Fruit fly (Drosophila melanogaster) whole organism, embryonic: ENCODE data around the gene CG32819.

ENCODE experiments used
- Adf1 ChIP-seq: fragments of 200-800 bp; sonication (Bioruptor generic); IDR thresholded peaks from 2 replicates; pipeline ENCODE4 v1.3.6; 2022; ENCODE audit warnings: missing biosample characterization, missing genetic modification characterization
- Atf3 ChIP-seq: fragments of 200-800 bp; sonication (Bioruptor generic); optimal IDR thresholded peaks from 3 replicates; lab custom pipeline; 2016; ENCODE audit warnings: missing biosample characterization, missing genetic modification characterization
- BtbVII ChIP-seq: fragments of 200-800 bp; sonication (Bioruptor generic); optimal IDR thresholded peaks from 3 replicates; lab custom pipeline; 2017; ENCODE audit warnings: missing biosample characterization, mild to moderate bottlenecking, missing genetic modification characterization
- CG10462 ChIP-seq: fragments of 200-800 bp; sonication (Bioruptor generic); optimal IDR thresholded peaks from 2 replicates; lab custom pipeline; 2016; ENCODE audit warnings: missing biosample characterization, missing genetic modification characterization
- CG10543 ChIP-seq: fragments of 200-800 bp; sonication (Bioruptor generic); optimal IDR thresholded peaks from 3 replicates; lab custom pipeline; 2017; ENCODE audit warnings: missing biosample characterization, mild to moderate bottlenecking, missing genetic modification characterization, moderate library complexity
- CG10565 ChIP-seq: fragments of 200-800 bp; sonication (Bioruptor generic); optimal IDR thresholded peaks from 3 replicates; lab custom pipeline; 2016; ENCODE audit warnings: missing biosample characterization, mild to moderate bottlenecking, missing genetic modification characterization
- CG11695 ChIP-seq: fragments of 200-800 bp; sonication (Bioruptor generic); IDR thresholded peaks from 3 replicates; pipeline ENCODE4 v1.3.6; 2022; ENCODE audit warnings: missing biosample characterization, missing genetic modification characterization
- CG13296 ChIP-seq: fragments of 200-800 bp; sonication (Bioruptor generic); optimal IDR thresholded peaks from 3 replicates; lab custom pipeline; 2018; ENCODE audit warnings: missing biosample characterization, mild to moderate bottlenecking, missing genetic modification characterization
- CG13424 ChIP-seq: fragments of 200-800 bp; sonication (Bioruptor generic); optimal IDR thresholded peaks from 2 replicates; lab custom pipeline; 2019; ENCODE audit warnings: missing biosample characterization, mild to moderate bottlenecking, missing genetic modification characterization, moderate library complexity
- CG13775 ChIP-seq: fragments of 200-800 bp; sonication (Bioruptor generic); optimal IDR thresholded peaks from 3 replicates; lab custom pipeline; 2017; ENCODE audit warnings: missing biosample characterization, mild to moderate bottlenecking, missing genetic modification characterization
- CG13894 ChIP-seq: fragments of 200-800 bp; sonication (Bioruptor generic); optimal IDR thresholded peaks from 3 replicates; lab custom pipeline; 2018; ENCODE audit warnings: missing biosample characterization, mild to moderate bottlenecking, missing genetic modification characterization, moderate library complexity
- CG14860 ChIP-seq: fragments of 200-800 bp; sonication (Bioruptor generic); IDR thresholded peaks from 3 replicates; pipeline ENCODE4 v1.3.6; 2022; ENCODE audit warnings: missing biosample characterization, missing genetic modification characterization; ENCODE audit not compliant: partially characterized antibody
- CG17361 ChIP-seq: fragments of 200-800 bp; sonication (Bioruptor generic); IDR thresholded peaks from 3 replicates; pipeline ENCODE4 v1.3.6; 2022; ENCODE audit warnings: missing biosample characterization, missing genetic modification characterization
- CG1792 ChIP-seq: fragments of 200-800 bp; sonication (Bioruptor generic); optimal IDR thresholded peaks from 2 replicates; lab custom pipeline; 2016; ENCODE audit warnings: missing biosample characterization, missing genetic modification characterization
- CG18262 ChIP-seq: fragments of 200-800 bp; optimal IDR thresholded peaks from 3 replicates; lab custom pipeline; 2019; ENCODE audit warnings: missing biosample characterization, mild to moderate bottlenecking, missing genetic modification characterization, moderate library complexity
- CG2712 ChIP-seq: fragments of 200-800 bp; optimal IDR thresholded peaks from 3 replicates; lab custom pipeline; 2019; ENCODE audit warnings: missing biosample characterization, mild to moderate bottlenecking, missing genetic modification characterization, moderate library complexity
- CG33557 ChIP-seq: fragments of 200-800 bp; sonication (Bioruptor generic); optimal IDR thresholded peaks from 2 replicates; lab custom pipeline; 2019; ENCODE audit warnings: missing biosample characterization, mild to moderate bottlenecking, missing genetic modification characterization, moderate library complexity
- CG3726 ChIP-seq: fragments of 200-800 bp; sonication (Bioruptor generic); IDR thresholded peaks from 3 replicates; pipeline ENCODE4, ENCODE4 v1.3.6; 2022; ENCODE audit warnings: missing biosample characterization, missing genetic modification characterization
- CG43689 ChIP-seq: fragments of 200-800 bp; sonication (Bioruptor generic); IDR thresholded peaks from 2 replicates; pipeline ENCODE4 v1.3.6; 2022; ENCODE audit warnings: missing biosample characterization, missing genetic modification characterization
- CG8359 ChIP-seq: fragments of 200-800 bp; sonication (Bioruptor generic); optimal IDR thresholded peaks from 2 replicates; lab custom pipeline; 2017; ENCODE audit warnings: missing biosample characterization, mild to moderate bottlenecking, missing genetic modification characterization, borderline replicate concordance
- D ChIP-seq, 2 experiments: fragments of 200-800 bp in 1 of 2; fragments of >200 bp in 1 of 2; sonication (Bioruptor generic) in 1 of 2; optimal IDR thresholded peaks; 2 replicates in 1 of 2; 3 replicates in 1 of 2; lab custom pipeline; 2017; ENCODE audit warnings: mild to moderate bottlenecking in 1 of 2, missing biosample characterization in 1 of 2, missing genetic modification characterization in 1 of 2, missing genetic modification reagents in 1 of 2
- D19A ChIP-seq: fragments of 200-800 bp; optimal IDR thresholded peaks from 3 replicates; lab custom pipeline; 2019; ENCODE audit warnings: missing biosample characterization, mild to moderate bottlenecking, missing genetic modification characterization, moderate library complexity
- Dfd ChIP-seq, 2 experiments: fragments of >200 bp; optimal IDR thresholded peaks; 2 replicates each; lab custom pipeline; 2017; ENCODE audit warnings: missing biosample characterization in 2 of 2, missing genetic modification characterization in 2 of 2
- Doc3 ChIP-seq: fragments of 200-800 bp; sonication (Bioruptor generic); IDR thresholded peaks from 3 replicates; pipeline ENCODE4 v1.3.6; 2022; ENCODE audit warnings: missing biosample characterization, missing genetic modification characterization; ENCODE audit not compliant: partially characterized antibody
- Drgx ChIP-seq: fragments of 200-800 bp; sonication (Bioruptor generic); IDR thresholded peaks from 2 replicates; pipeline ENCODE4 v1.3.6; 2022; ENCODE audit warnings: missing biosample characterization, missing genetic modification characterization
- GATAe ChIP-seq: fragments of 200-800 bp; sonication (Bioruptor generic); conservative IDR thresholded peaks from 2 replicates; pipeline ENCODE4 v1.3.6; 2022; ENCODE audit warnings: missing biosample characterization, missing genetic modification characterization
- Max ChIP-seq: fragments of 200-800 bp; sonication (Bioruptor generic); optimal IDR thresholded peaks from 2 replicates; lab custom pipeline; 2016; ENCODE audit warnings: missing biosample characterization, mild to moderate bottlenecking, missing genetic modification characterization
- Myb ChIP-seq: fragments of 200-800 bp; sonication (Bioruptor generic); optimal IDR thresholded peaks from 2 replicates; lab custom pipeline; 2016; ENCODE audit warnings: missing biosample characterization, missing genetic modification characterization
- NC2α ChIP-seq: fragments of 200-800 bp; sonication (Bioruptor generic); optimal IDR thresholded peaks from 2 replicates; lab custom pipeline; 2016; ENCODE audit warnings: missing biosample characterization, missing genetic modification characterization
- NC2β ChIP-seq: fragments of 200-800 bp; sonication (Bioruptor generic); optimal IDR thresholded peaks from 2 replicates; lab custom pipeline; 2016; ENCODE audit warnings: missing biosample characterization, missing genetic modification characterization
- Oli ChIP-seq: fragments of 200-800 bp; sonication (Bioruptor generic); optimal IDR thresholded peaks from 2 replicates; lab custom pipeline; 2018; ENCODE audit warnings: missing biosample characterization, mild to moderate bottlenecking, missing genetic modification characterization, moderate library complexity
- Side ChIP-seq: fragments of 200-800 bp; sonication (Bioruptor generic); optimal IDR thresholded peaks from 2 replicates; lab custom pipeline; 2016; ENCODE audit warnings: missing biosample characterization, missing genetic modification characterization
- Spps ChIP-seq: fragments of 200-800 bp; sonication (Bioruptor generic); optimal IDR thresholded peaks from 2 replicates; lab custom pipeline; 2018; ENCODE audit warnings: missing biosample characterization, mild to moderate bottlenecking, missing genetic modification characterization
- Vsx1 ChIP-seq: fragments of 200-800 bp; sonication (Bioruptor generic); optimal IDR thresholded peaks from 2 replicates; lab custom pipeline; 2017; ENCODE audit warnings: missing biosample characterization, mild to moderate bottlenecking, missing genetic modification characterization, missing genetic modification reagents
- bab2 ChIP-seq: fragments of 200-800 bp; sonication (Bioruptor generic); optimal IDR thresholded peaks from 2 replicates; lab custom pipeline; 2016; ENCODE audit warnings: missing biosample characterization, missing genetic modification characterization
- bowl ChIP-seq: fragments of 200-800 bp; sonication (Bioruptor generic); IDR thresholded peaks from 2 replicates; pipeline ENCODE4 v1.3.6; 2022; ENCODE audit warnings: missing biosample characterization, missing genetic modification characterization
- chif ChIP-seq, 2 experiments: fragments of 200-800 bp; sonication (Bioruptor generic); optimal IDR thresholded peaks; 3 replicates each; lab custom pipeline; 2016; ENCODE audit warnings: missing biosample characterization in 2 of 2, missing genetic modification characterization in 2 of 2
- croc ChIP-seq: fragments of 200-800 bp; sonication (Bioruptor generic); conservative IDR thresholded peaks from 3 replicates; pipeline ENCODE4 v1.3.6; 2022; ENCODE audit warnings: missing biosample characterization, missing genetic modification characterization
- fu2 ChIP-seq: fragments of 200-800 bp; sonication (Bioruptor generic); optimal IDR thresholded peaks from 2 replicates; lab custom pipeline; 2016; ENCODE audit warnings: missing biosample characterization, missing genetic modification characterization
- gt ChIP-seq: fragments of 200-800 bp; sonication (Bioruptor generic); IDR thresholded peaks from 2 replicates; pipeline ENCODE4 v1.3.6; 2022; ENCODE audit warnings: missing biosample characterization, missing genetic modification characterization
- ham ChIP-seq: fragments of 200-800 bp; sonication (Bioruptor generic); IDR thresholded peaks from 2 replicates; pipeline ENCODE4 v1.3.6; 2022; ENCODE audit warnings: missing biosample characterization, missing genetic modification characterization
- kay ChIP-seq: fragments of 200-800 bp; sonication (Bioruptor generic); optimal IDR thresholded peaks from 2 replicates; lab custom pipeline; 2016; ENCODE audit warnings: missing biosample characterization, missing genetic modification characterization
- knrl ChIP-seq: fragments of 200-800 bp; sonication (Bioruptor generic); IDR thresholded peaks from 3 replicates; pipeline ENCODE4 v1.3.6; 2022; ENCODE audit warnings: missing biosample characterization, missing genetic modification characterization; ENCODE audit not compliant: partially characterized antibody
- phol ChIP-seq: fragments of 200-800 bp; sonication (Bioruptor generic); optimal IDR thresholded peaks from 3 replicates; lab custom pipeline; 2018; ENCODE audit warnings: missing biosample characterization, mild to moderate bottlenecking, missing genetic modification characterization, moderate library complexity
- sc ChIP-seq, 3 experiments: fragments of >200 bp in 2 of 3; fragments of 200-800 bp in 1 of 3; sonication (Bioruptor generic) in 1 of 3; optimal IDR thresholded peaks; 2 replicates in 2 of 3; 3 replicates in 1 of 3; lab custom pipeline; 2017; ENCODE audit warnings: mild to moderate bottlenecking in 1 of 3, missing biosample characterization in 1 of 3, missing genetic modification characterization in 1 of 3, missing genetic modification reagents in 1 of 3
- sna ChIP-seq: fragments of 200-800 bp; sonication (Bioruptor generic); IDR thresholded peaks from 2 replicates; pipeline ENCODE4 v1.3.6; 2022; ENCODE audit warnings: missing biosample characterization, missing genetic modification characterization; ENCODE audit not compliant: partially characterized antibody
- wek ChIP-seq: fragments of 200-800 bp; sonication (Bioruptor generic); optimal IDR thresholded peaks from 3 replicates; lab custom pipeline; 2018; ENCODE audit warnings: missing biosample characterization, mild to moderate bottlenecking, missing genetic modification characterization, moderate library complexity
- zen2 ChIP-seq: fragments of 200-800 bp; sonication (Bioruptor generic); IDR thresholded peaks from 3 replicates; pipeline ENCODE4 v1.3.6; 2022; ENCODE audit warnings: missing biosample characterization, missing genetic modification characterization; ENCODE audit not compliant: partially characterized antibody
- zfh2 ChIP-seq: fragments of 200-800 bp; sonication (Bioruptor generic); optimal IDR thresholded peaks from 2 replicates; lab custom pipeline; 2016; ENCODE audit warnings: missing biosample characterization, missing genetic modification characterization

CG32819 gene

dm6 chrX:21631452-21631851, 10.5 kb upstream of the CG32819 start (continued):
- TF ChIP-seq ham (GFP tag; lab: Robert Waterston, UW) (no peak), chif (GFP tag; optimal IDR thresholded peaks at IDR 0.05; lab: Kevin White, UChicago) (peak; percentile 64 to 75), CG3726 (no peak), Side (GFP tag; lab: Kevin White, UChicago) (peak; percentile 49), wek (no peak), zfh2 (peak; percentile 29), phol (tag; lab: Kevin White, UChicago) (peak; percentile 79), NC2β (peak; percentile 70), Drgx (GFP tag; lab: Robert Waterston, UW) (no peak), kay (GFP tag; lab: Kevin White, UChicago) (no peak), CG10543 (no peak), CG8359 (GFP tag; lab: Kevin White, UChicago) (peak; percentile 46), GATAe (no peak), CG11695 (GFP tag; lab: Robert Waterston, UW) (no peak), zen2 (GFP tag; lab: Robert Waterston, UW) (no peak), Spps (tag; lab: Kevin White, UChicago) (peak; percentile 54), gt (no peak), knrl (GFP tag; lab: Robert Waterston, UW) (no peak), Max (GFP tag; lab: Kevin White, UChicago) (peak; percentile 70), Dfd (GFP tag; optimal IDR thresholded peaks at IDR 0.05; lab: Kevin White, UChicago) (no peak), Vsx1 (GFP tag; lab: Kevin White, UChicago) (peak; percentile 0), Doc3 (GFP tag; lab: Robert Waterston, UW) (no peak), Oli (tag; lab: Kevin White, UChicago) (peak; percentile 70), sna (GFP tag; lab: Robert Waterston, UW) (no peak), CG14860 (GFP tag; lab: Robert Waterston, UW) (no peak), CG1792 (GFP tag; lab: Kevin White, UChicago) (no peak), CG18262 (peak; percentile 82), BtbVII (peak; percentile 53), CG10565 (GFP tag; lab: Kevin White, UChicago) (no peak), CG10462 (GFP tag; lab: Kevin White, UChicago) (peak; percentile 28), CG43689 (no peak), CG33557 (GFP tag; lab: Kevin White, UChicago) (peak; percentile 74), D19A (tag; lab: Kevin White, UChicago) (peak; percentile 76), NC2α (peak; percentile 10), Adf1 (GFP tag; lab: Robert Waterston, UW) (no peak), CG13775 (GFP tag; lab: Kevin White, UChicago) (peak; percentile 60), D (optimal IDR thresholded peaks at IDR 0.05; lab: Kevin White, UChicago) (no peak), D (GFP tag; optimal IDR thresholded peaks at IDR 0.05; lab: Kevin White, UChicago) (peak; percentile 75), CG13296 (peak; percentile 64), bowl (GFP tag; lab: Robert Waterston, UW) (no peak), fu2 (GFP tag; lab: Kevin White, UChicago) (no peak), CG17361 (GFP tag; lab: Robert Waterston, UW) (peak; percentile 70; the same call in 2 of the 3 replicates), bab2 (GFP tag; lab: Kevin White, UChicago) (peak; percentile 65), Atf3 (GFP tag; lab: Kevin White, UChicago) (peak; percentile 18), CG2712 (tag; lab: Kevin White, UChicago) (peak; percentile 81), CG13894 (tag; lab: Kevin White, UChicago) (peak; percentile 1), sc (optimal IDR thresholded peaks at IDR 0.05; lab: Kevin White, UChicago) (no peak), sc (GFP tag; optimal IDR thresholded peaks at IDR 0.05; lab: Kevin White, UChicago) (peak; percentile 51), CG13424 (tag; lab: Kevin White, UChicago) (peak; percentile 81), croc (GFP tag; lab: Robert Waterston, UW) (peak; percentile 49; the same call in 2 of the 3 replicates), Myb (peak; percentile 38)
